Worm (Caenorhabditis elegans): ENCODE measurements around the gene flr-1.
A peak's percentile ranks its signal among the peaks of the same experiment; 100 is the strongest.

DNA sequence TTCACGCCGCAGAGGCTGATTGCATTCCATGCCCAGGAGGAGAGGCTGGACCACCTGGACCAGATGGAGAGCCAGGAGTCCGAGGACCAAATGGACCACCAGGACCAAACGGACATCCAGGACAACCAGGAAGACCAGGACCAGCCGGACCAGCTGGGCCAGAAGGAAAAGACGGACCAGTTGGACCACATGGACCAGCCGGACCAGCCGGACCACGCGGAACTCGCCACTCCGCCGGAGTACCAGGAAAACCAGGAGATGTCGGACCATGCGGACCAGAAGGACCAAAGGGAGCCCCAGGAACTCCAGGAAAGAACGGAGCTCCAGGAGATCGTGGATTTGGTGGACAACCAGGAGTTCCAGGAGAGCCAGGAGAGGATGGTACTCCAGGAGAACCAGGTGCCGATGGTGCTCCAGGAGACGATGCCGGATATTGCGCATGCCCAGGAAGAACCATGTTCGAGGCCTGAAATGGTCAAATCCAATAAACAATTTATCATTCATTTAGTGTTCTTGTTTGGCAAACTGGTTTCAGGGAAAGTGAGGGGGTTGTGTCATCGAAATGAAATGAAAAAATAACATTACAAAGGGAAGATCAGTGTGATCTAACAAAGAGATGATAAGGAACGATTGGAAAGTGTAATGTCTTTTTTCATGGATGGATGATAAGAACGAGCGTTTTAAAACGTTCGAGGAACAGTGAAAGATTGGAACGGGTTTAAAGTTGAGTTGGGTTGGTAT lies 13.7 kb upstream of the flr-1 start:
- TF ChIP-seq lin-15B (tag; optimal IDR thresholded peaks at IDR 0.05) (no peak), nhr-76 (tag; optimal IDR thresholded peaks at IDR 0.05) (no peak), elt-3 (tag; optimal IDR thresholded peaks at IDR 0.05) (peak in 1 of 3 experiments; percentile 58), ceh-82 (tag; optimal IDR thresholded peaks at IDR 0.05) (no peak), sea-2 (GFP tag; optimal IDR thresholded peaks at IDR 0.05) (no peak), mdl-1 (tag; optimal IDR thresholded peaks at IDR 0.05) (no peak), nhr-25 (tag; optimal IDR thresholded peaks at IDR 0.05) (no peak), daf-12 (tag; optimal IDR thresholded peaks at IDR 0.05) (no peak), jun-1 (tag; optimal IDR thresholded peaks at IDR 0.05) (no peak)

All from whole organism, L3 larva.